Fruit fly (Drosophila melanogaster): ENCODE measurements around the gene CG7115.

The CG7115 gene

DNA sequence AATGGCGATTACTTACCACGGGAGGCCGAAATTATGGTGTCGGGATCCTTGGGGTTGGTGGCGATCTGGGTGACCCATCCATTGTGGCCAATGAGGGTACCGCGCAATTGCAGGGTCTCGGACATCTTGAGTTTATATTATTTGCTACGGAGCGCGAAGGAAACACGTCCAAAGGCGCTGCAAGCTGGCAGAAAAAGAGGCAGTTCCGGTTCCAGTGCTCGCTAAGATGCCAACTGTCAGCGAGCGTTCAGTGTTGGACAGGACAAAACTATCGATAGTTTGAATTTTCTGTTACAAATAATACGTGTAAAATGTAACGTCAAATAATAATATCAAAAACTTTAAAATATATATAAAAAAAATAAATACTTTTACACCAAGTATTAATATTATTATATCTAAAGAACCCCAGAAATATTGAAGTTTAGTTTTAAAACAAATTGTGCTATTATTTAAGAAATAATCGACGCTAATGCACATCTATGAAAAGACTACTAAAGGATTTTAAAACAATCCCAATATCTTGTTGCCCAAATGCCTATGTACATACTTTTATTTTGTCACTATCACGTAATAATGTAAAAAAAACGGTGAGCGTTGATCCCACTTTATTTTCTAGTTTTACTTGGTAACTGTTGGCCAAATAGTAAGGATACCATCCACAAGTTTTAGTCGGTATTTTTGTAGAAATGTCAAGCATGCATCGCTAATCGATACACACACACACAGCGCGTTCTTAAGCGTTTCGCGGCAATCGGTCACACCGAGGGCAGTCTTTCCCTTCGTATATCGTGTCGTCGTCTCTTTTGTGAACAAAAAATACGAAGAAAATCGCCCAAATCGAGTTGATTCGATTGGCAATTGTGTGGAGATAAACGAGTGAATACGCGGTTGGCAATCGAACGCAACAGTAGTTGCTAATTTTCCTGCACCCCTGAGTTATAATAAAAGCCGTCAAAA lies 6.4 kb downstream of the CG7115 start, which contains the start of the genes Rack1 and mts (continued):
- TF ChIP-seq PHDP (tag; optimal IDR thresholded peaks at IDR 0.05) (peak; percentile 86), Rx (GFP tag; IDR thresholded peaks at IDR 0.05) (peak; percentile 74), tgo (GFP tag; IDR thresholded peaks at IDR 0.05) (peak; percentile 67), CG4730 (GFP tag; IDR thresholded peaks at IDR 0.05) (peak; percentile 59), CG2120 (GFP tag; optimal IDR thresholded peaks at IDR 0.05) (peak; percentile 69), CG6813 (GFP tag; optimal IDR thresholded peaks at IDR 0.05) (peak; percentile 94), Drgx (GFP tag; IDR thresholded peaks at IDR 0.05) (peak; percentile 50; the same call in 1 of the 2 replicates), pum (GFP tag; optimal IDR thresholded peaks at IDR 0.05) (peak; percentile 63), ro (GFP tag; IDR thresholded peaks at IDR 0.05) (no peak), CG16863 (GFP tag; optimal IDR thresholded peaks at IDR 0.05) (peak; percentile 67), CG4328 (GFP tag; optimal IDR thresholded peaks at IDR 0.05) (peak; percentile 79), grau (tag; optimal IDR thresholded peaks at IDR 0.05) (peak; percentile 73), Nf-YB (GFP tag; optimal IDR thresholded peaks at IDR 0.05) (peak; percentile 67), CG2199 (GFP tag; IDR thresholded peaks at IDR 0.05) (peak; percentile 77; the same call in 2 of the 3 replicates), CG15073 (GFP tag; optimal IDR thresholded peaks at IDR 0.05) (no peak), ftz-f1 (GFP tag; optimal IDR thresholded peaks at IDR 0.05) (no peak), p53 (GFP tag; optimal IDR thresholded peaks at IDR 0.05) (peak; percentile 32), Pdp1 (GFP tag; optimal IDR thresholded peaks at IDR 0.05) (peak; percentile 48 to 63), ems (GFP tag; optimal IDR thresholded peaks at IDR 0.05) (peak; percentile 66), CkIIα-i1 (GFP tag; IDR thresholded peaks at IDR 0.05) (0 out of 2 replicates have a peak, but pooled peaks have one; percentile 7), pnt (GFP tag; optimal IDR thresholded peaks at IDR 0.05) (no peak), chif (GFP tag; optimal IDR thresholded peaks at IDR 0.05) (peak; percentile 45 to 68), da (GFP tag; optimal IDR thresholded peaks at IDR 0.05) (no peak), CG30020 (tag; optimal IDR thresholded peaks at IDR 0.05) (peak; percentile 16), CG12769 (tag; optimal IDR thresholded peaks at IDR 0.05) (peak; percentile 77), gsb-n (tag; optimal IDR thresholded peaks at IDR 0.05) (peak; percentile 73), CG7786 (GFP tag; optimal IDR thresholded peaks at IDR 0.05) (peak; percentile 75), CG7745 (tag; optimal IDR thresholded peaks at IDR 0.05) (no peak), CG2129 (GFP tag; IDR thresholded peaks at IDR 0.05; ENCODE audit: partially characterized antibody) (no peak), crol (GFP tag; IDR thresholded peaks at IDR 0.05) (0 out of 2 replicates have a peak, but pooled peaks have one; percentile 31), prd (optimal IDR thresholded peaks at IDR 0.05) (no peak), prd (GFP tag; IDR thresholded peaks at IDR 0.05) (peak; percentile 57; the same call in 2 of the 3 replicates), CG7271 (tag; optimal IDR thresholded peaks at IDR 0.05) (peak; percentile 93), org-1 (GFP tag; optimal IDR thresholded peaks at IDR 0.05) (peak; percentile 73), CG4282 (GFP tag; optimal IDR thresholded peaks at IDR 0.05) (no peak), Hand (GFP tag; optimal IDR thresholded peaks at IDR 0.05) (peak; percentile 75), fd102C (GFP tag; optimal IDR thresholded peaks at IDR 0.05) (peak; percentile 61), Bteb2 (GFP tag; optimal IDR thresholded peaks at IDR 0.05) (peak; percentile 69), sima (GFP tag; optimal IDR thresholded peaks at IDR 0.05) (peak; percentile 6), CG4424 (GFP tag; optimal IDR thresholded peaks at IDR 0.05) (peak; percentile 87), CG9215 (GFP tag; IDR thresholded peaks at IDR 0.05) (peak; percentile 48), klu (GFP tag; IDR thresholded peaks at IDR 0.05) (peak; percentile 40; the same call in 1 of the 2 replicates), CG31388 (GFP tag; optimal IDR thresholded peaks at IDR 0.05) (peak; percentile 7), trem (tag; optimal IDR thresholded peaks at IDR 0.05) (peak; percentile 48), croc (GFP tag; conservative IDR thresholded peaks at IDR 0.05) (no peak; the same call in 2 of the 3 replicates), D19B (GFP tag; optimal IDR thresholded peaks at IDR 0.05) (peak; percentile 66), vvl (GFP tag; IDR thresholded peaks at IDR 0.05) (peak; percentile 91), HLH54F (GFP tag; optimal IDR thresholded peaks at IDR 0.05) (peak; percentile 75), CG10462 (GFP tag; optimal IDR thresholded peaks at IDR 0.05) (peak; percentile 50)
